Worm (Caenorhabditis elegans) whole organism, L3 larva: Measurements from ENCODE around the gene rps-1.

Source experiments
- R02D3.7 ChIP-seq: fragments of 150-350 bp; optimal IDR thresholded peaks from 2 replicates; lab custom pipeline; 2014; ENCODE audit warnings: missing biosample characterization, missing genetic modification characterization
- ZK546.5 ChIP-seq: sonication (generic microtip); optimal IDR thresholded peaks from 2 replicates; lab custom pipeline; 2017; ENCODE audit warnings: missing biosample characterization, missing genetic modification characterization
- aly-2 ChIP-seq: fragments of 150-350 bp; optimal IDR thresholded peaks from 2 replicates; lab custom pipeline; 2014; ENCODE audit warnings: missing biosample characterization, missing genetic modification characterization
- ama-1 ChIP-seq: fragments of 150-350 bp; optimal IDR thresholded peaks from 2 replicates; lab custom pipeline; 2018
- ceh-16 ChIP-seq: sonication (generic microtip); optimal IDR thresholded peaks from 2 replicates; lab custom pipeline; 2017; ENCODE audit warnings: missing biosample characterization, missing genetic modification characterization
- ceh-28 ChIP-seq: fragments of 150-350 bp; optimal IDR thresholded peaks from 2 replicates; lab custom pipeline; 2014; ENCODE audit warnings: missing biosample characterization, missing genetic modification reagents, missing genetic modification characterization
- ceh-82 ChIP-seq: fragments of 150-350 bp; optimal IDR thresholded peaks from 2 replicates; lab custom pipeline; 2014; ENCODE audit warnings: missing biosample characterization, missing genetic modification characterization
- ceh-9 ChIP-seq: sonication (generic microtip); optimal IDR thresholded peaks from 2 replicates; lab custom pipeline; 2018; ENCODE audit warnings: missing biosample characterization, missing genetic modification characterization
- daf-12 ChIP-seq: fragments of 150-350 bp; optimal IDR thresholded peaks from 2 replicates; lab custom pipeline; 2014; ENCODE audit warnings: missing biosample characterization, missing genetic modification reagents, missing genetic modification characterization
- egl-27 ChIP-seq: sonication (generic microtip); optimal IDR thresholded peaks from 4 replicates; lab custom pipeline; 2017; ENCODE audit warnings: missing biosample characterization, missing genetic modification reagents, missing genetic modification characterization
- egl-5 ChIP-seq: fragments of 150-350 bp; optimal IDR thresholded peaks from 2 replicates; lab custom pipeline; 2017; ENCODE audit warnings: missing biosample characterization, missing genetic modification reagents, missing genetic modification characterization, inconsistent platforms
- elt-1 ChIP-seq: fragments of 150-350 bp; optimal IDR thresholded peaks from 2 replicates; lab custom pipeline; 2014; ENCODE audit warnings: missing biosample characterization, missing genetic modification characterization
- elt-2 ChIP-seq: sonication (generic microtip); optimal IDR thresholded peaks from 2 replicates; lab custom pipeline; 2016; ENCODE audit warnings: missing genetic modification reagents, mild to moderate bottlenecking, missing genetic modification characterization, missing compliant biosample characterization
- elt-3 ChIP-seq, 3 experiments: fragments of 150-350 bp in 1 of 3; sonication (generic microtip) in 2 of 3; optimal IDR thresholded peaks; 2 replicates in 2 of 3; 4 replicates in 1 of 3; lab custom pipeline; 2014 to 2017; ENCODE audit warnings: missing biosample characterization in 3 of 3, missing genetic modification characterization in 3 of 3
- eor-1 ChIP-seq, 2 experiments: fragments of 150-350 bp; optimal IDR thresholded peaks; 2 replicates each; lab custom pipeline; 2014 to 2018; ENCODE audit warnings: missing biosample characterization in 2 of 2, missing genetic modification characterization in 2 of 2
- fkh-10 ChIP-seq: sonication (generic microtip); optimal IDR thresholded peaks from 2 replicates; lab custom pipeline; 2017; ENCODE audit warnings: missing biosample characterization, missing genetic modification reagents, missing genetic modification characterization
- fkh-2 ChIP-seq: fragments of 150-350 bp; optimal IDR thresholded peaks from 2 replicates; lab custom pipeline; 2014; ENCODE audit warnings: missing biosample characterization, missing genetic modification reagents, missing genetic modification characterization
- fos-1 ChIP-seq: fragments of 150-350 bp; optimal IDR thresholded peaks from 2 replicates; lab custom pipeline; 2014; ENCODE audit warnings: missing biosample characterization, missing genetic modification characterization
- hmg-11 ChIP-seq: sonication (generic microtip); optimal IDR thresholded peaks from 2 replicates; lab custom pipeline; 2016; ENCODE audit warnings: missing genetic modification characterization, missing compliant biosample characterization
- jun-1 ChIP-seq: fragments of 150-350 bp; optimal IDR thresholded peaks from 2 replicates; lab custom pipeline; 2014; ENCODE audit warnings: missing biosample characterization, missing genetic modification reagents, missing genetic modification characterization
- lin-15B ChIP-seq: fragments of 150-350 bp; optimal IDR thresholded peaks from 2 replicates; lab custom pipeline; 2014; ENCODE audit warnings: missing biosample characterization, missing genetic modification characterization
- lin-39 ChIP-seq: fragments of 150-350 bp; optimal IDR thresholded peaks from 2 replicates; lab custom pipeline; 2018; ENCODE audit warnings: missing biosample characterization, missing genetic modification reagents, missing genetic modification characterization
- lsy-12 ChIP-seq: sonication (generic microtip); optimal IDR thresholded peaks from 2 replicates; lab custom pipeline; 2016; ENCODE audit warnings: mild to moderate bottlenecking, missing genetic modification characterization, missing compliant biosample characterization
- mdl-1 ChIP-seq: fragments of 150-350 bp; optimal IDR thresholded peaks from 2 replicates; lab custom pipeline; 2014; ENCODE audit warnings: missing biosample characterization, missing genetic modification characterization
- mml-1 ChIP-seq: fragments of 150-350 bp; sonication (generic microtip); optimal IDR thresholded peaks from 3 replicates; lab custom pipeline; 2014; ENCODE audit warnings: missing biosample characterization, missing genetic modification characterization
- nfya-1 ChIP-seq: sonication (generic microtip); optimal IDR thresholded peaks from 2 replicates; lab custom pipeline; 2017; ENCODE audit warnings: missing genetic modification characterization, mild to moderate bottlenecking, missing compliant biosample characterization, antibody characterized with exemption, moderate library complexity; ENCODE audit not compliant: insufficient read depth
- nhr-11 ChIP-seq: fragments of 150-350 bp; optimal IDR thresholded peaks from 2 replicates; lab custom pipeline; 2014; ENCODE audit warnings: missing biosample characterization, missing genetic modification characterization
- nhr-12 ChIP-seq: fragments of 150-350 bp; optimal IDR thresholded peaks from 2 replicates; lab custom pipeline; 2014; ENCODE audit warnings: missing biosample characterization, missing genetic modification characterization
- nhr-23 ChIP-seq: fragments of 150-350 bp; optimal IDR thresholded peaks from 2 replicates; lab custom pipeline; 2014; ENCODE audit warnings: missing biosample characterization, missing genetic modification reagents, missing genetic modification characterization
- nhr-237 ChIP-seq: fragments of 150-350 bp; optimal IDR thresholded peaks from 2 replicates; lab custom pipeline; 2014; ENCODE audit warnings: missing biosample characterization, missing genetic modification characterization
- nhr-25 ChIP-seq: sonication (generic microtip); optimal IDR thresholded peaks from 2 replicates; lab custom pipeline; 2017; ENCODE audit warnings: missing biosample characterization, missing genetic modification characterization
- nhr-28 ChIP-seq: fragments of 150-350 bp; optimal IDR thresholded peaks from 2 replicates; lab custom pipeline; 2014; ENCODE audit warnings: missing biosample characterization, missing genetic modification characterization
- nhr-43 ChIP-seq: sonication (generic microtip); optimal IDR thresholded peaks from 2 replicates; lab custom pipeline; 2016; ENCODE audit warnings: mild to moderate bottlenecking, missing genetic modification characterization, missing compliant biosample characterization; ENCODE audit not compliant: poor library complexity, severe bottlenecking
- nhr-67 ChIP-seq: fragments of 150-350 bp; optimal IDR thresholded peaks from 2 replicates; lab custom pipeline; 2014; ENCODE audit warnings: missing biosample characterization, missing genetic modification characterization
- nhr-77 ChIP-seq: fragments of 150-350 bp; optimal IDR thresholded peaks from 2 replicates; lab custom pipeline; 2014; ENCODE audit warnings: missing biosample characterization, missing genetic modification characterization
- pha-4 ChIP-seq: fragments of 150-350 bp; optimal IDR thresholded peaks from 2 replicates; lab custom pipeline; 2014; ENCODE audit warnings: missing biosample characterization, missing genetic modification reagents, missing genetic modification characterization
- pqm-1 ChIP-seq: fragments of 150-350 bp; optimal IDR thresholded peaks from 2 replicates; lab custom pipeline; 2017; ENCODE audit warnings: missing biosample characterization, missing genetic modification characterization, inconsistent platforms
- sea-2 ChIP-seq: fragments of 150-350 bp; sonication (generic microtip); optimal IDR thresholded peaks from 4 replicates; lab custom pipeline; 2014; ENCODE audit warnings: missing biosample characterization, missing genetic modification reagents, missing genetic modification characterization
- skn-1 ChIP-seq: fragments of 150-350 bp; optimal IDR thresholded peaks from 2 replicates; lab custom pipeline; 2014; ENCODE audit warnings: missing biosample characterization, missing genetic modification characterization
- snpc-4 ChIP-seq: fragments of 150-350 bp; optimal IDR thresholded peaks from 2 replicates; lab custom pipeline; 2014; ENCODE audit warnings: missing biosample characterization, missing genetic modification characterization
- tbx-2 ChIP-seq: sonication (generic microtip); optimal IDR thresholded peaks from 2 replicates; lab custom pipeline; 2016; ENCODE audit warnings: mild to moderate bottlenecking, missing genetic modification characterization, missing compliant biosample characterization
- unc-39 ChIP-seq: sonication (generic microtip); optimal IDR thresholded peaks from 4 replicates; lab custom pipeline; 2017; ENCODE audit warnings: missing biosample characterization, missing genetic modification characterization
- unc-62 ChIP-seq: fragments of 150-350 bp; sonication (generic microtip); optimal IDR thresholded peaks from 4 replicates; lab custom pipeline; 2014; ENCODE audit warnings: missing biosample characterization, missing genetic modification reagents, missing genetic modification characterization
- zag-1 ChIP-seq: fragments of 150-350 bp; optimal IDR thresholded peaks from 2 replicates; lab custom pipeline; 2014; ENCODE audit warnings: missing biosample characterization, missing genetic modification characterization
- ztf-11 ChIP-seq: fragments of 150-350 bp; optimal IDR thresholded peaks from 2 replicates; lab custom pipeline; 2014; ENCODE audit warnings: missing biosample characterization, missing genetic modification characterization
- ztf-4 ChIP-seq: fragments of 150-350 bp; optimal IDR thresholded peaks from 2 replicates; lab custom pipeline; 2014; ENCODE audit warnings: missing biosample characterization, missing genetic modification characterization

Gene rps-1

DNA sequence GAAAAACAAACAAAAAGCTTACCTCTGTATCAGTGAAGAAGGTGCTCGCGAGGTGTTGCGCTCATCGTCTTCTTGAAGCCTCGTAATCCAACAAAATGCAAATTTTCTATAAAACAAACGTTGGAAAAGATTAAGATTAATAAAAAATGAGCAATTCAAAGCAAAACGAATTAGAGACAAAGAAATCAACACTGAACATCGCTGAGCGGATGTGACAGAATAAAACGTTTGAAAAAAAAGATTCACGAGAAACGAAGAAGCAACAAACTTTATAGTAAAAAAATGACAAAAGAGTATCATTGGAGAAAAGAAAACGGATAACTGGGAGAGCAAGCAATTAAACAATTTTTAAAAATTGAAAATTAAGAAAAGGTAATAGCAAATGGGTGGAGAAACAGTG is 23.2 kb downstream of the rps-1 start, which contains the start of the genes C07G2.5 and atf-7:
Gene C07G2.5, minus strand, starts transcription at position 101 of the 400 bp plus-strand sequence.
Gene atf-7, minus strand, starts transcription at position 108 of the 400 bp plus-strand sequence.
- TF ChIP-seq egl-27, result no peak

DNA sequence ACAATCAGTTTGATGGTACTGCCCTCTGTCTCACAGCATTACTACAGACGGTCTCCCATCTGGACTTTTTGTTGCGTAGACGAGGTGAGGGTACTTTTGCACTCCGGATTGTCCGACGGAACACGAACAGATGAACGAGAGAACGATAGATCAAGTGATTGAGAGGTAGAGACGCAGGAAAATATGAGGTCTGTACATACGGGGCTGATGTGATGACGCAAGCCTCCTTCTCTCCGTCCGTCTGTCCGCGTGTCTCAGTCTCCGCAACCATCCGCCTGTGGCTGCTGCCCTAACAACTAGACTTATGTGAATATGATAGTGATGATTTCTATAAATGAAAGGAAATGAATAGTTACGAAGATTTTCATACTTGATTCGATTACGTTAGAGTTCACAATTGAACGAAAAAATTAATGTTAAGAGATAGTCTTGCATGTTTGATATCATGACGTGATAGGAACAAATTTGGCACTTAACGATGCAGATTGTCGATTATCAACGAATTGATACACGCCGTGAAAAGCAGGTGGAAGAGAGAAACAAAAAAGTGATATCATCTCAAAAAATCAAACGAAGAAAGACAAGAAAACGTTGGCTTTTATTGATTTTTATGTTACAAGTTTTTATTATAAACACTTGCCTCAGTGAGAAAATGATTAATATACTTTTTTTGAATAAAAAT is 27.0 kb downstream of the rps-1 start:
- TF ChIP-seq ztf-4 (tag; lab: Kevin White, UChicago) (peak; percentile 23), lin-15B (no peak), pqm-1 (tag; lab: Kevin White, UChicago) (peak; percentile 53), elt-2 (tag; lab: Kevin White, UChicago) (peak; percentile 84), jun-1 (tag; lab: Kevin White, UChicago) (peak; percentile 6), nhr-43 (tag; lab: Kevin White, UChicago) (peak; percentile 41), nhr-25 (tag; lab: Kevin White, UChicago) (peak; percentile 55), ztf-11 (tag; lab: Kevin White, UChicago) (no peak), ceh-9 (tag; lab: Kevin White, UChicago) (no peak), fos-1 (peak; percentile 28)

DNA sequence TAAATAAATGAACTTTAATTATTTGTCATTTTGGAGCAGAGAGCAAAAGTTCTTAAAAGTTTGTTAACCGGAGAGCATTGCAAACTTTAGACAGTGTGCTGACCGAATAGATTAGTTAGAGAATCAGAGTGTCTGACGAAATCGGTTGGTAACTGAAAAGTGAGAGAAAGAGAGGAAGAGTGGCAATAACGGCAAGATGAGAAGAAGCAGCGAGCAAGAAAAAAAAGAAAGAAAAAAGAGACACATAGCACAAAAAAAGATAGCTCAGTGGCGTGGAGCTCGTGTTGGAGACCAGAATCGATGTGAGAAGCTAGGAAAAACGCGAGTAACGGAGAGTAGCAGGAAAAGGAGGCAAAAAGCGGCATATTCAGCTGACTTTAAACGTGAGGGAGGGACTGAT is 28.6 kb downstream of the rps-1 start:
- TF ChIP-seq mdl-1 (tag; lab: Kevin White, UChicago), result no peak
- TF ChIP-seq jun-1 (tag; lab: Kevin White, UChicago), result no peak
- TF ChIP-seq aly-2 (tag; lab: Kevin White, UChicago), result no peak
- peak; percentile 48 for TF ChIP-seq lin-15B
- TF ChIP-seq ceh-28 (tag; lab: Kevin White, UChicago), result no peak
- TF ChIP-seq daf-12, result no peak
- peak; percentile 53 for TF ChIP-seq elt-2 (tag; lab: Kevin White, UChicago)
- TF ChIP-seq R02D3.7, result no peak
- TF ChIP-seq nhr-237 (tag; lab: Kevin White, UChicago), result no peak
- TF ChIP-seq hmg-11, result peak; percentile 41
- TF ChIP-seq zag-1, result no peak
- TF ChIP-seq ceh-16 (tag; lab: Kevin White, UChicago), result no peak
- no peak for TF ChIP-seq egl-27
- no peak for TF ChIP-seq nhr-25 (tag; lab: Kevin White, UChicago)
- no peak for TF ChIP-seq sea-2
- no peak for TF ChIP-seq unc-62
- TF ChIP-seq ztf-4 (tag; lab: Kevin White, UChicago), result no peak
- TF ChIP-seq nhr-28, result no peak
- TF ChIP-seq pha-4 (tag; lab: Kevin White, UChicago), result peak; percentile 84
- no peak for TF ChIP-seq ceh-82 (tag; lab: Kevin White, UChicago)
- TF ChIP-seq ama-1 (lab: Kevin White, UChicago), result peak; percentile 34
- peak; percentile 53 for TF ChIP-seq nhr-11 (tag; lab: Kevin White, UChicago)
- TF ChIP-seq nhr-67 (tag; lab: Kevin White, UChicago), result no peak
- TF ChIP-seq snpc-4, result no peak
- TF ChIP-seq fkh-2 (tag; lab: Kevin White, UChicago), result no peak
- no peak for TF ChIP-seq nhr-12 (tag; lab: Kevin White, UChicago)
- TF ChIP-seq egl-5 (tag; lab: Kevin White, UChicago), result no peak
- TF ChIP-seq ztf-11 (tag; lab: Kevin White, UChicago), result no peak
- TF ChIP-seq mml-1 (tag; lab: Kevin White, UChicago), result no peak
- TF ChIP-seq lsy-12 (tag; lab: Kevin White, UChicago), result no peak
- TF ChIP-seq elt-3 (tag; optimal IDR thresholded peaks at IDR 0.05; lab: Kevin White, UChicago), result no peak
- peak; percentile 68 for TF ChIP-seq nfya-1 (tag; lab: Kevin White, UChicago)
- TF ChIP-seq tbx-2 (tag; lab: Kevin White, UChicago), result no peak
- no peak for TF ChIP-seq nhr-23
- TF ChIP-seq eor-1 (tag; optimal IDR thresholded peaks at IDR 0.05; lab: Kevin White, UChicago), result no peak
- peak; percentile 8 for TF ChIP-seq pqm-1 (tag; lab: Kevin White, UChicago)
- no peak for TF ChIP-seq nhr-77 (tag; lab: Kevin White, UChicago)
- TF ChIP-seq ZK546.5 (tag; lab: Kevin White, UChicago), result no peak
- TF ChIP-seq fos-1, result no peak
- TF ChIP-seq ceh-9 (tag; lab: Kevin White, UChicago), result no peak
- no peak for TF ChIP-seq skn-1 (tag; lab: Kevin White, UChicago)
- TF ChIP-seq lin-39 (tag; lab: Kevin White, UChicago), result peak; percentile 10
- no peak for TF ChIP-seq nhr-43 (tag; lab: Kevin White, UChicago)
- TF ChIP-seq unc-39 (tag; lab: Kevin White, UChicago), result no peak
- TF ChIP-seq elt-1 (tag; lab: Kevin White, UChicago), result no peak
- TF ChIP-seq fkh-10, result peak; percentile 65
